Fruit fly (Drosophila melanogaster) whole organism, prepupa: ENCODE results near the gene Sws1.

Source experiments
- CG10669 ChIP-seq: fragments of 200-800 bp; sonication (Bioruptor generic); optimal IDR thresholded peaks from 3 replicates; lab custom pipeline; 2018; ENCODE audit warnings: missing biosample characterization, mild to moderate bottlenecking, missing genetic modification characterization, moderate library complexity
- CG11294 ChIP-seq: fragments of 200-800 bp; sonication (Bioruptor generic); IDR thresholded peaks from 2 replicates; pipeline ENCODE4 v1.3.6; 2022; ENCODE audit warnings: missing biosample characterization, missing genetic modification characterization
- CG11902 ChIP-seq: fragments of 200-800 bp; sonication (Bioruptor generic); optimal IDR thresholded peaks from 3 replicates; lab custom pipeline; 2016; ENCODE audit warnings: missing biosample characterization, missing genetic modification characterization
- CG15336 ChIP-seq: fragments of 200-800 bp; sonication (Bioruptor generic); IDR thresholded peaks from 2 replicates; pipeline ENCODE4 v1.3.6; 2022; ENCODE audit warnings: missing biosample characterization, missing genetic modification characterization
- CG16779 ChIP-seq: fragments of 200-800 bp; sonication (Bioruptor generic); optimal IDR thresholded peaks from 3 replicates; lab custom pipeline; 2017; ENCODE audit warnings: missing biosample characterization, mild to moderate bottlenecking, missing genetic modification characterization
- CG3032 ChIP-seq: fragments of 200-800 bp; optimal IDR thresholded peaks from 2 replicates; lab custom pipeline; 2019; ENCODE audit warnings: missing biosample characterization, mild to moderate bottlenecking, missing genetic modification characterization, moderate library complexity
- CG31627 ChIP-seq: fragments of 200-800 bp; sonication (Bioruptor generic); optimal IDR thresholded peaks from 3 replicates; lab custom pipeline; 2016; ENCODE audit warnings: missing biosample characterization, missing genetic modification characterization
- CG32006 ChIP-seq: fragments of 200-800 bp; sonication (Bioruptor generic); optimal IDR thresholded peaks from 3 replicates; lab custom pipeline; 2017; ENCODE audit warnings: missing biosample characterization, mild to moderate bottlenecking, missing genetic modification characterization
- CG34406 ChIP-seq: fragments of 200-800 bp; sonication (Bioruptor generic); optimal IDR thresholded peaks from 3 replicates; lab custom pipeline; 2016; ENCODE audit warnings: missing biosample characterization, missing genetic modification characterization
- CG3919 ChIP-seq: fragments of 200-800 bp; sonication (Bioruptor generic); optimal IDR thresholded peaks from 3 replicates; lab custom pipeline; 2016; ENCODE audit warnings: missing biosample characterization, missing genetic modification characterization
- CG4318 ChIP-seq: fragments of 200-800 bp; sonication (Bioruptor generic); optimal IDR thresholded peaks from 3 replicates; lab custom pipeline; 2017; ENCODE audit warnings: missing biosample characterization, mild to moderate bottlenecking, missing genetic modification characterization
- CG6163 ChIP-seq: fragments of 200-800 bp; sonication (Bioruptor generic); IDR thresholded peaks from 3 replicates; pipeline ENCODE4 v1.3.6; 2022; ENCODE audit warnings: missing biosample characterization, missing genetic modification characterization
- CG6792 ChIP-seq: fragments of 200-800 bp; sonication (Bioruptor generic); optimal IDR thresholded peaks from 3 replicates; lab custom pipeline; 2016; ENCODE audit warnings: missing biosample characterization, missing genetic modification characterization
- CG7368 ChIP-seq: fragments of 200-800 bp; sonication (Bioruptor generic); optimal IDR thresholded peaks from 3 replicates; lab custom pipeline; 2016; ENCODE audit warnings: missing biosample characterization, missing genetic modification characterization
- CG8119 ChIP-seq: fragments of 200-800 bp; sonication (Bioruptor generic); IDR thresholded peaks from 3 replicates; pipeline ENCODE4 v1.3.6; 2022; ENCODE audit warnings: missing biosample characterization, missing genetic modification characterization
- CG8319 ChIP-seq: fragments of 200-800 bp; sonication (Bioruptor generic); optimal IDR thresholded peaks from 3 replicates; lab custom pipeline; 2016; ENCODE audit warnings: missing biosample characterization, missing genetic modification characterization
- CG8632 ChIP-seq: fragments of 200-800 bp; sonication (Bioruptor generic); optimal IDR thresholded peaks from 3 replicates; lab custom pipeline; 2016; ENCODE audit warnings: missing biosample characterization, missing genetic modification characterization
- Eip78C ChIP-seq: fragments of 200-800 bp; sonication (Bioruptor generic); peaks from one replicate; lab custom pipeline; 2016; ENCODE audit warnings: missing biosample characterization, missing genetic modification characterization
- Eip93F ChIP-seq: fragments of 200-800 bp; sonication (Bioruptor generic); optimal IDR thresholded peaks from 2 replicates; lab custom pipeline; 2016; ENCODE audit warnings: missing biosample characterization, mild to moderate bottlenecking, missing genetic modification characterization
- Ets21C ChIP-seq: fragments of 200-800 bp; sonication (Bioruptor generic); optimal IDR thresholded peaks from 3 replicates; lab custom pipeline; 2016; ENCODE audit warnings: missing biosample characterization, missing genetic modification characterization
- Ets96B ChIP-seq: fragments of 200-800 bp; optimal IDR thresholded peaks from 2 replicates; lab custom pipeline; 2019; ENCODE audit warnings: missing biosample characterization, mild to moderate bottlenecking, missing genetic modification characterization, moderate library complexity
- Gug ChIP-seq: fragments of 200-800 bp; sonication (Bioruptor generic); IDR thresholded peaks from 2 replicates; pipeline ENCODE4 v1.3.6; 2022; ENCODE audit warnings: missing biosample characterization, missing genetic modification characterization
- Hr38 ChIP-seq: sonication (Bioruptor generic); optimal IDR thresholded peaks from 2 replicates; lab custom pipeline; 2016; ENCODE audit warnings: missing biosample characterization, missing genetic modification characterization
- Hr39 ChIP-seq: fragments of 200-800 bp; sonication (Bioruptor generic); optimal IDR thresholded peaks from 2 replicates; lab custom pipeline; 2016; ENCODE audit warnings: missing biosample characterization, missing genetic modification characterization
- Hr4 ChIP-seq: fragments of 200-800 bp; sonication (Bioruptor generic); optimal IDR thresholded peaks from 3 replicates; lab custom pipeline; 2016; ENCODE audit warnings: missing biosample characterization, missing genetic modification characterization
- Met ChIP-seq: fragments of 200-800 bp; sonication (Bioruptor generic); optimal IDR thresholded peaks from 3 replicates; lab custom pipeline; 2016; ENCODE audit warnings: missing biosample characterization, missing genetic modification characterization
- OdsH ChIP-seq: fragments of 200-800 bp; sonication (Bioruptor generic); optimal IDR thresholded peaks from 3 replicates; lab custom pipeline; 2016; ENCODE audit warnings: missing biosample characterization, missing genetic modification characterization
- Smox ChIP-seq: fragments of 200-800 bp; sonication (Bioruptor generic); optimal IDR thresholded peaks from 3 replicates; lab custom pipeline; 2016; ENCODE audit warnings: missing biosample characterization, missing genetic modification characterization
- Sox102F ChIP-seq: fragments of 200-800 bp; sonication (Bioruptor generic); optimal IDR thresholded peaks from 2 replicates; lab custom pipeline; 2016; ENCODE audit warnings: missing biosample characterization, mild to moderate bottlenecking, missing genetic modification characterization
- achi ChIP-seq: fragments of 200-800 bp; sonication (Bioruptor generic); optimal IDR thresholded peaks from 3 replicates; lab custom pipeline; 2016; ENCODE audit warnings: missing biosample characterization, missing genetic modification characterization
- acj6 ChIP-seq: fragments of 200-800 bp; sonication (Bioruptor generic); optimal IDR thresholded peaks from 3 replicates; lab custom pipeline; 2016; ENCODE audit warnings: missing biosample characterization, missing genetic modification characterization
- cyc ChIP-seq: fragments of 200-800 bp; sonication (Bioruptor generic); optimal IDR thresholded peaks from 3 replicates; lab custom pipeline; 2016; ENCODE audit warnings: missing biosample characterization, missing genetic modification characterization
- dsx ChIP-seq: fragments of 200-800 bp; optimal IDR thresholded peaks from 3 replicates; lab custom pipeline; 2019; ENCODE audit warnings: missing biosample characterization, mild to moderate bottlenecking, missing genetic modification characterization, moderate library complexity; ENCODE audit not compliant: poor library complexity, severe bottlenecking
- eg ChIP-seq: fragments of 200-800 bp; sonication (Bioruptor generic); IDR thresholded peaks from 3 replicates; pipeline ENCODE4 v1.3.6; 2022; ENCODE audit warnings: missing biosample characterization, missing genetic modification characterization
- fd59A ChIP-seq: fragments of 200-800 bp; sonication (Bioruptor generic); optimal IDR thresholded peaks from 2 replicates; lab custom pipeline; 2017; ENCODE audit warnings: missing biosample characterization, mild to moderate bottlenecking, missing genetic modification characterization, missing genetic modification reagents
- fd85E ChIP-seq: fragments of 200-800 bp; sonication (Bioruptor generic); optimal IDR thresholded peaks from 3 replicates; lab custom pipeline; 2016; ENCODE audit warnings: missing biosample characterization, missing genetic modification characterization
- lz ChIP-seq: fragments of 200-800 bp; sonication (Bioruptor generic); optimal IDR thresholded peaks from 3 replicates; lab custom pipeline; 2016; ENCODE audit warnings: missing biosample characterization, missing genetic modification characterization
- net ChIP-seq: fragments of 200-800 bp; sonication (Bioruptor generic); optimal IDR thresholded peaks from 3 replicates; lab custom pipeline; 2016; ENCODE audit warnings: missing biosample characterization, missing genetic modification characterization
- pdm3 ChIP-seq: fragments of 200-800 bp; sonication (Bioruptor generic); optimal IDR thresholded peaks from 3 replicates; lab custom pipeline; 2016; ENCODE audit warnings: missing biosample characterization, missing genetic modification characterization
- salr ChIP-seq, 2 experiments: fragments of 200-800 bp; sonication (Bioruptor generic); optimal IDR thresholded peaks; 3 replicates each; lab custom pipeline; 2016 to 2018; ENCODE audit warnings: missing biosample characterization in 2 of 2, missing genetic modification characterization in 2 of 2, mild to moderate bottlenecking in 1 of 2
- svp ChIP-seq: fragments of 200-800 bp; sonication (Bioruptor generic); peaks from one replicate; lab custom pipeline; 2016; ENCODE audit warnings: missing biosample characterization, missing genetic modification characterization
- topi ChIP-seq: fragments of 200-800 bp; sonication (Bioruptor generic); optimal IDR thresholded peaks from 3 replicates; lab custom pipeline; 2016; ENCODE audit warnings: missing biosample characterization, missing genetic modification characterization
- vri ChIP-seq: fragments of 200-800 bp; sonication (Bioruptor generic); optimal IDR thresholded peaks from 3 replicates; lab custom pipeline; 2016; ENCODE audit warnings: missing biosample characterization, mild to moderate bottlenecking, missing genetic modification characterization

Sws1 gene

dm6 chr2L:2574717-2575273, at the start of gene Sws1, which contains the start of gene Rad1:
Gene Sws1 (minus strand): TSS chr2L:2575052.
Gene Rad1 (minus strand): TSS chr2L:2575052.
- TF ChIP-seq net, result no peak
- no peak for TF ChIP-seq CG15336 (GFP tag; lab: Robert Waterston, UW)
- TF ChIP-seq CG8319, result peak; percentile 8

- TF ChIP-seq eg (GFP tag; lab: Robert Waterston, UW), result no peak
- no peak for TF ChIP-seq CG3032 (tag; lab: Kevin White, UChicago)
- no peak for TF ChIP-seq lz (GFP tag; lab: Kevin White, UChicago)
- TF ChIP-seq Hr4, result no peak
- TF ChIP-seq topi (GFP tag; lab: Kevin White, UChicago), result no peak
Measured at dm6 chr2L:2623947-2624346, 49.1 kb upstream of the Sws1 start.

- TF ChIP-seq achi (GFP tag; lab: Kevin White, UChicago), result no peak
- no peak for TF ChIP-seq Hr38 (GFP tag; lab: Kevin White, UChicago)
- no peak for TF ChIP-seq CG8632 (GFP tag; lab: Kevin White, UChicago)
- no peak for TF ChIP-seq CG6792 (GFP tag; lab: Kevin White, UChicago)
- TF ChIP-seq salr (GFP tag; optimal IDR thresholded peaks at IDR 0.05; lab: Kevin White, UChicago), result no peak
- no peak for TF ChIP-seq CG11294 (GFP tag; lab: Robert Waterston, UW)
- no peak for TF ChIP-seq dsx (GFP tag; lab: Kevin White, UChicago)
- no peak for TF ChIP-seq CG32006 (GFP tag; lab: Kevin White, UChicago)
- no peak for TF ChIP-seq Sox102F (GFP tag; lab: Kevin White, UChicago)
- no peak for TF ChIP-seq CG4318
- no peak for TF ChIP-seq Ets21C
- no peak for TF ChIP-seq CG7368
- no peak for TF ChIP-seq Eip93F (GFP tag; lab: Kevin White, UChicago)
- TF ChIP-seq fd85E (GFP tag; lab: Kevin White, UChicago), result no peak
- TF ChIP-seq CG34406, result no peak
Measured at dm6 chr2L:2619887-2620286, 45.0 kb upstream of the Sws1 start, which contains the start of gene CG43403. Gene CG43403 (plus strand): TSS chr2L:2620187.

- TF ChIP-seq CG8119 (GFP tag; lab: Robert Waterston, UW) (no peak), Gug (no peak), CG6163 (GFP tag; lab: Robert Waterston, UW) (no peak), CG16779 (tag; lab: Kevin White, UChicago) (no peak), CG11294 (GFP tag; lab: Robert Waterston, UW) (no peak), CG3032 (tag; lab: Kevin White, UChicago) (no peak), achi (GFP tag; lab: Kevin White, UChicago) (no peak), Eip78C (no peak), topi (GFP tag; lab: Kevin White, UChicago) (no peak), CG11902 (no peak), Hr39 (GFP tag; lab: Kevin White, UChicago) (no peak)
- TF ChIP-seq, all 60 proteins: peak for 0
Measured at dm6 chr2L:2609694-2610093, 34.8 kb upstream of the Sws1 start, which contains the start of gene CG15395. Gene CG15395 (plus strand): TSS chr2L:2609994.

- TF ChIP-seq Smox (peak; percentile 5), acj6 (GFP tag; lab: Kevin White, UChicago) (peak; percentile 12), Eip78C (peak; percentile 64), CG31627 (peak; percentile 18), pdm3 (peak; percentile 36), Met (GFP tag; lab: Kevin White, UChicago) (peak; percentile 30), vri (GFP tag; lab: Kevin White, UChicago) (no peak), cyc (GFP tag; lab: Kevin White, UChicago) (peak; percentile 15), Sox102F (GFP tag; lab: Kevin White, UChicago) (peak; percentile 9), Ets21C (peak; percentile 3), CG3919 (GFP tag; lab: Kevin White, UChicago) (peak; percentile 4), CG3032 (tag; lab: Kevin White, UChicago) (no peak), fd59A (GFP tag; lab: Kevin White, UChicago) (no peak), Hr39 (GFP tag; lab: Kevin White, UChicago) (peak; percentile 34), lz (GFP tag; lab: Kevin White, UChicago) (peak; percentile 10), OdsH (GFP tag; lab: Kevin White, UChicago) (peak; percentile 13), CG10669 (GFP tag; lab: Kevin White, UChicago) (peak; percentile 25), achi (GFP tag; lab: Kevin White, UChicago) (no peak), CG4318 (no peak), Ets96B (tag; lab: Kevin White, UChicago) (peak; percentile 3), CG11902 (no peak), Gug (no peak), svp (GFP tag; lab: Kevin White, UChicago) (peak; percentile 72)
Measured at dm6 chr2L:2606725-2607124, 31.9 kb upstream of the Sws1 start.
